Fruit fly (Drosophila melanogaster): ENCODE results near the gene CG11504.

Gene CG11504

DNA sequence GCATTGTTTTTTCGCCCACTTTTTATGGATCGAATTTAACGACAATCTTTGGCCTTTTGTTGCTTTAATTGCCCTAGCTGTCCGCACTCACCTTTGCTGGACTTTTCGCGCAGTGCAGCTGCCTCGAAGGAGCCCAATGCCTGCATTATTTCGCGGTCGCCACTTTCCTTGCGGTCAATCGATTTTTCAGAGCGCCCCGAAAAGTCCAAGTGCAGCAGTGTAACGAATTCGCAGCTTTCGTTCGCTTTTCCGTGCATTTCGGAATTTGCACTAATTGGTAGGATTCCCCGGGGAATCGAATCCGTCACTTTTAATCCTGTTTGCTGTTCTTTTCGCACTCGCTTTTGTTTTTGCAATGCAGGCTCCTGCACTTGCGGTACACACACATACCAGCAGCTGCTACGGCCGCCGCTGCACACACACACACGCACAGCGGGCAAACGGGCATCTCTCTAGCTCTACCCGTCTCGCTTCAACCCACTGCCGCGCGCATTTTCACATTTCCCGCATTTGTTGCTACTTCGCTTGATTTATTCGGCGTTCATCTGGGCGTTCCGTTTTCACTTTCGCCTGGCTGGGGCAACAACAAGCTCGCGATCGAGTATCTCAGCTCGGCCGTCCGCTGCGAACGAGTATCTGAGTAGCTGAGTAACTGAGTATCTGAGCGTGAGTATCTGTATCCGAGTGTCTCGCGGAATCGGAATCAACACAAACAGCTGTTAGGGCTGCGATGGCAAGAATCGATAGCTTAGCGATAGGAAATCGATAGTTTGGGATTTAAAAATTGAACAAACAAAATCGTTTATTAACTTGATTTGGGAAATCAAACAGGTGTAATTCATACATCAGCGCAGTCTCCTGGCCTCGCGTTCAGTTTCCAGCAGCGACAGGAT lies 24.1 kb downstream of the CG11504 start, which contains the start of gene Mgat2 (continued):
- TF ChIP-seq mld (GFP tag; IDR thresholded peaks at IDR 0.05; ENCODE audit: partially characterized antibody) (peak; percentile 77; the same call in 2 of the 3 replicates), CG16813 (GFP tag; IDR thresholded peaks at IDR 0.05; ENCODE audit: partially characterized antibody) (peak; percentile 79), CG3163 (GFP tag; optimal IDR thresholded peaks at IDR 0.05) (no peak), dmrt99B (tag; optimal IDR thresholded peaks at IDR 0.05) (no peak), gfzf (GFP tag; optimal IDR thresholded peaks at IDR 0.05) (no peak), slou (GFP tag; optimal IDR thresholded peaks at IDR 0.05) (no peak), CG15073 (GFP tag; optimal IDR thresholded peaks at IDR 0.05) (no peak), corto (GFP tag; optimal IDR thresholded peaks at IDR 0.05) (no peak), oc (tag; optimal IDR thresholded peaks at IDR 0.05) (peak; percentile 57), tll (GFP tag; optimal IDR thresholded peaks at IDR 0.05) (peak in 1 of 2 experiments; percentile 45), CG4328 (GFP tag; optimal IDR thresholded peaks at IDR 0.05) (peak; percentile 9), CG13894 (tag; optimal IDR thresholded peaks at IDR 0.05) (peak; percentile 48), CG15479 (GFP tag; optimal IDR thresholded peaks at IDR 0.05) (peak; percentile 59), Xrp1 (GFP tag; IDR thresholded peaks at IDR 0.05) (peak; percentile 44), ken (GFP tag; IDR thresholded peaks at IDR 0.05) (no peak), amos (GFP tag; IDR thresholded peaks at IDR 0.05; ENCODE audit: partially characterized antibody) (peak; percentile 85), CG10979 (tag; optimal IDR thresholded peaks at IDR 0.05) (no peak), klu (GFP tag; IDR thresholded peaks at IDR 0.05) (no peak), CG14667 (GFP tag; IDR thresholded peaks at IDR 0.05) (no peak), CG17385 (GFP tag; optimal IDR thresholded peaks at IDR 0.05) (peak; percentile 20), PHDP (tag; optimal IDR thresholded peaks at IDR 0.05) (no peak), Dref (GFP tag; IDR thresholded peaks at IDR 0.05) (peak; percentile 77), CG3281 (GFP tag; optimal IDR thresholded peaks at IDR 0.05) (no peak), NFAT (GFP tag; IDR thresholded peaks at IDR 0.05) (no peak), mirr (GFP tag; optimal IDR thresholded peaks at IDR 0.05) (peak; percentile 74), stc (GFP tag; IDR thresholded peaks at IDR 0.05) (no peak), CG17361 (GFP tag; IDR thresholded peaks at IDR 0.05) (peak; percentile 5; the same call in 1 of the 3 replicates), HLH4C (GFP tag; IDR thresholded peaks at IDR 0.05; ENCODE audit: partially characterized antibody) (peak; percentile 80), HLHmδ (GFP tag; optimal IDR thresholded peaks at IDR 0.05) (peak; percentile 97), chinmo (GFP tag; IDR thresholded peaks at IDR 0.05; ENCODE audit: partially characterized antibody) (peak; percentile 97), CG14441 (GFP tag; IDR thresholded peaks at IDR 0.05) (no peak), H2.0 (GFP tag; IDR thresholded peaks at IDR 0.05) (no peak), Nf-YC (tag; optimal IDR thresholded peaks at IDR 0.05) (peak; percentile 55), CG11398 (GFP tag; optimal IDR thresholded peaks at IDR 0.05) (peak; percentile 31), mam (GFP tag; optimal IDR thresholded peaks at IDR 0.05) (no peak), CG2116 (GFP tag; optimal IDR thresholded peaks at IDR 0.05) (no peak), Fer2 (tag; optimal IDR thresholded peaks at IDR 0.05) (no peak), so (GFP tag; IDR thresholded peaks at IDR 0.05) (peak; percentile 34; the same call in 2 of the 3 replicates), Ptx1 (GFP tag; IDR thresholded peaks at IDR 0.05) (no peak), Myb (GFP tag; optimal IDR thresholded peaks at IDR 0.05) (no peak), fd102C (GFP tag; optimal IDR thresholded peaks at IDR 0.05) (no peak), CG10654 (GFP tag; optimal IDR thresholded peaks at IDR 0.05) (no peak), CG8089 (GFP tag; optimal IDR thresholded peaks at IDR 0.05) (no peak), fru (optimal IDR thresholded peaks at IDR 0.05) (no peak), CG9437 (GFP tag; optimal IDR thresholded peaks at IDR 0.05) (no peak), Atf6 (GFP tag; IDR thresholded peaks at IDR 0.05) (peak; percentile 55; the same call in 1 of the 2 replicates), NC2α (GFP tag; optimal IDR thresholded peaks at IDR 0.05) (no peak), dm (GFP tag; optimal IDR thresholded peaks at IDR 0.05) (peak; percentile 8)
